Worm (Caenorhabditis elegans) whole organism, L2 larva: ENCODE measurements around the gene his-2.

Source experiments
- F13H6.1 ChIP-seq: sonication (generic microtip); optimal IDR thresholded peaks from 2 replicates; lab custom pipeline; 2016; ENCODE audit warnings: missing genetic modification characterization, missing compliant biosample characterization
- ZK546.5 ChIP-seq: sonication (generic microtip); optimal IDR thresholded peaks from 2 replicates; lab custom pipeline; 2017; ENCODE audit warnings: missing biosample characterization, missing genetic modification characterization
- alr-1 ChIP-seq: fragments of 150-350 bp; optimal IDR thresholded peaks from 2 replicates; lab custom pipeline; 2014; ENCODE audit warnings: missing biosample characterization, missing genetic modification characterization
- aly-2 ChIP-seq: fragments of 150-350 bp; optimal IDR thresholded peaks from 2 replicates; lab custom pipeline; 2014; ENCODE audit warnings: missing biosample characterization, missing genetic modification characterization
- blmp-1 ChIP-seq: sonication (generic microtip); optimal IDR thresholded peaks from 2 replicates; lab custom pipeline; 2017; ENCODE audit warnings: missing genetic modification characterization, mild to moderate bottlenecking, missing compliant biosample characterization, antibody characterized with exemption, moderate library complexity; ENCODE audit not compliant: insufficient read depth
- ceh-16 ChIP-seq: fragments of 150-350 bp; optimal IDR thresholded peaks from 2 replicates; lab custom pipeline; 2014; ENCODE audit warnings: missing biosample characterization, missing genetic modification characterization
- crh-2 ChIP-seq: sonication (generic microtip); optimal IDR thresholded peaks from 2 replicates; lab custom pipeline; 2017; ENCODE audit warnings: missing biosample characterization, missing genetic modification characterization
- egl-27 ChIP-seq: sonication (generic microtip); optimal IDR thresholded peaks from 3 replicates; lab custom pipeline; 2017; ENCODE audit warnings: missing biosample characterization, missing genetic modification reagents, missing genetic modification characterization
- elt-1 ChIP-seq: fragments of 150-350 bp; optimal IDR thresholded peaks from 2 replicates; lab custom pipeline; 2014; ENCODE audit warnings: missing biosample characterization, missing genetic modification characterization
- elt-3 ChIP-seq: sonication (generic microtip); optimal IDR thresholded peaks from 2 replicates; lab custom pipeline; 2017; ENCODE audit warnings: missing biosample characterization, missing genetic modification characterization
- gmeb-1 ChIP-seq: fragments of 150-350 bp; optimal IDR thresholded peaks from 2 replicates; lab custom pipeline; 2014; ENCODE audit warnings: missing biosample characterization, missing genetic modification characterization
- lin-11 ChIP-seq: fragments of 150-350 bp; sonication (generic microtip); optimal IDR thresholded peaks from 2 replicates; lab custom pipeline; 2014; ENCODE audit warnings: missing biosample characterization, missing genetic modification characterization, inconsistent platforms, mixed read lengths
- lin-13 ChIP-seq: fragments of 150-350 bp; optimal IDR thresholded peaks from 2 replicates; lab custom pipeline; 2014; ENCODE audit warnings: missing biosample characterization, missing genetic modification reagents, missing genetic modification characterization
- lsy-2 ChIP-seq, 2 experiments: fragments of 150-350 bp in 1 of 2; sonication (generic microtip) in 1 of 2; optimal IDR thresholded peaks; 2 replicates each; lab custom pipeline; 2014 to 2017; ENCODE audit warnings: missing biosample characterization in 2 of 2, missing genetic modification characterization in 2 of 2
- mab-5 ChIP-seq: fragments of 150-350 bp; optimal IDR thresholded peaks from 2 replicates; lab custom pipeline; 2014; ENCODE audit warnings: missing biosample characterization, missing genetic modification characterization
- mbf-1 ChIP-seq: sonication (generic microtip); optimal IDR thresholded peaks from 2 replicates; lab custom pipeline; 2017; ENCODE audit warnings: missing biosample characterization, missing genetic modification characterization
- mdl-1 ChIP-seq, 2 experiments: fragments of 150-350 bp in 1 of 2; sonication (generic microtip) in 1 of 2; optimal IDR thresholded peaks; 2 replicates each; lab custom pipeline; 2017; ENCODE audit warnings: missing biosample characterization in 2 of 2, missing genetic modification characterization in 2 of 2
- nhr-10 ChIP-seq: sonication (generic microtip); optimal IDR thresholded peaks from 2 replicates; lab custom pipeline; 2017; ENCODE audit warnings: missing biosample characterization, missing genetic modification characterization
- nhr-11 ChIP-seq: fragments of 150-350 bp; optimal IDR thresholded peaks from 2 replicates; lab custom pipeline; 2014; ENCODE audit warnings: missing biosample characterization, missing genetic modification characterization
- nhr-12 ChIP-seq: fragments of 150-350 bp; optimal IDR thresholded peaks from 2 replicates; lab custom pipeline; 2014; ENCODE audit warnings: missing biosample characterization, missing genetic modification characterization
- nhr-129 ChIP-seq: fragments of 150-350 bp; optimal IDR thresholded peaks from 2 replicates; lab custom pipeline; 2014; ENCODE audit warnings: missing biosample characterization, missing genetic modification characterization
- nhr-21 ChIP-seq: fragments of 150-350 bp; optimal IDR thresholded peaks from 2 replicates; lab custom pipeline; 2014; ENCODE audit warnings: missing biosample characterization, missing genetic modification characterization
- nhr-23 ChIP-seq: fragments of 150-350 bp; optimal IDR thresholded peaks from 2 replicates; lab custom pipeline; 2014; ENCODE audit warnings: missing biosample characterization, missing genetic modification reagents, missing genetic modification characterization
- nhr-25 ChIP-seq: fragments of 150-350 bp; sonication (generic microtip); optimal IDR thresholded peaks from 3 replicates; lab custom pipeline; 2014; ENCODE audit warnings: missing biosample characterization, missing genetic modification characterization
- nhr-6 ChIP-seq: fragments of 150-350 bp; optimal IDR thresholded peaks from 2 replicates; lab custom pipeline; 2014; ENCODE audit warnings: missing biosample characterization, missing genetic modification characterization
- nhr-77 ChIP-seq: fragments of 150-350 bp; optimal IDR thresholded peaks from 2 replicates; lab custom pipeline; 2014; ENCODE audit warnings: missing biosample characterization, missing genetic modification characterization
- peb-1 ChIP-seq: fragments of 150-350 bp; optimal IDR thresholded peaks from 2 replicates; lab custom pipeline; 2014; ENCODE audit warnings: missing biosample characterization, missing genetic modification characterization
- sem-4 ChIP-seq: fragments of 150-350 bp; optimal IDR thresholded peaks from 2 replicates; lab custom pipeline; 2014; ENCODE audit warnings: missing biosample characterization, missing genetic modification reagents, missing genetic modification characterization
- skn-1 ChIP-seq: sonication (generic microtip); optimal IDR thresholded peaks from 2 replicates; lab custom pipeline; 2017; ENCODE audit warnings: missing biosample characterization, missing genetic modification characterization
- sma-3 ChIP-seq: sonication (generic microtip); optimal IDR thresholded peaks from 2 replicates; lab custom pipeline; 2016; ENCODE audit warnings: missing genetic modification reagents, missing genetic modification characterization, missing compliant biosample characterization
- sma-9 ChIP-seq, 2 experiments: fragments of 150-350 bp in 1 of 2; sonication (generic microtip) in 1 of 2; optimal IDR thresholded peaks; 2 replicates each; lab custom pipeline; 2014 to 2016; ENCODE audit warnings: missing genetic modification characterization in 2 of 2, mild to moderate bottlenecking in 1 of 2, missing biosample characterization in 1 of 2, missing compliant biosample characterization in 1 of 2, missing genetic modification reagents in 1 of 2, moderate library complexity in 1 of 2
- snpc-4 ChIP-seq: fragments of 150-350 bp; optimal IDR thresholded peaks from 2 replicates; lab custom pipeline; 2014; ENCODE audit warnings: missing biosample characterization, missing genetic modification characterization
- unc-39 ChIP-seq: fragments of 150-350 bp; optimal IDR thresholded peaks from 2 replicates; lab custom pipeline; 2014; ENCODE audit warnings: missing biosample characterization, missing genetic modification characterization
- unc-62 ChIP-seq: fragments of 150-350 bp; optimal IDR thresholded peaks from 2 replicates; lab custom pipeline; 2014; ENCODE audit warnings: missing biosample characterization, missing genetic modification reagents, missing genetic modification characterization
- ztf-1 ChIP-seq: fragments of 200-800 bp; sonication (Bioruptor generic); conservative IDR thresholded peaks from 2 replicates; pipeline ENCODE4 v1.3.6; 2022; ENCODE audit warnings: missing genetic modification characterization, missing compliant biosample characterization
- ztf-11 ChIP-seq: sonication (generic microtip); optimal IDR thresholded peaks from 2 replicates; lab custom pipeline; 2017; ENCODE audit warnings: missing biosample characterization, missing genetic modification characterization
- ztf-4 ChIP-seq: fragments of 150-350 bp; optimal IDR thresholded peaks from 2 replicates; lab custom pipeline; 2014; ENCODE audit warnings: missing biosample characterization, missing genetic modification characterization

his-2 gene

DNA sequence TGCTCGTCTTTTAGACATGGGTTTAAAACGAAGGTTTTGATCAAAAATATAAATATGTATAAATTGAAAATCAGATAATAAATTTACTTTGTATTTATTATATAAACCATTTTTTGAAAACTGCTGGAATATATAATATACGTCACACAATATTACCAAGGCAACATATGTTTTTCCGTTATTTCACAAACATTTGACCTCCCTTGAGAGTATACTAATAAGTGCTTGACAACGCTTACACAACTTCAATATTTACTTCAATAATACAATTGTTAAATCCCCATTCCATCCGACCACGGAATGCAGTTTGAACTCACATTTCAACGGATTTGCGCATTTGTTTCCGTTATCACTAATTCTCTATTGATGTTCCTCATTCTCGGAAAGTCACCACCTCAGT lies 5.4 kb upstream of the his-2 start, which contains the start of gene str-198:
TSS of gene str-198 (plus strand) at position 301 of the 400 bp plus-strand sequence.
- no peak for TF ChIP-seq gmeb-1 (tag; lab: Kevin White, UChicago)
- TF ChIP-seq F13H6.1 (tag; lab: Kevin White, UChicago) = no peak
- no peak for TF ChIP-seq elt-1 (tag; lab: Kevin White, UChicago)
- no peak for TF ChIP-seq sma-3 (GFP tag; lab: Kevin White, UChicago)
- TF ChIP-seq elt-3 (tag; lab: Kevin White, UChicago) = no peak
- TF ChIP-seq egl-27 (tag; lab: Kevin White, UChicago) = no peak
- no peak for TF ChIP-seq nhr-77 (tag; lab: Kevin White, UChicago)
- no peak for TF ChIP-seq nhr-23
- TF ChIP-seq ceh-16 = no peak
- no peak for TF ChIP-seq ztf-11 (tag; lab: Kevin White, UChicago)
- no peak for TF ChIP-seq unc-39
- no peak for TF ChIP-seq nhr-6 (tag; lab: Kevin White, UChicago)

DNA sequence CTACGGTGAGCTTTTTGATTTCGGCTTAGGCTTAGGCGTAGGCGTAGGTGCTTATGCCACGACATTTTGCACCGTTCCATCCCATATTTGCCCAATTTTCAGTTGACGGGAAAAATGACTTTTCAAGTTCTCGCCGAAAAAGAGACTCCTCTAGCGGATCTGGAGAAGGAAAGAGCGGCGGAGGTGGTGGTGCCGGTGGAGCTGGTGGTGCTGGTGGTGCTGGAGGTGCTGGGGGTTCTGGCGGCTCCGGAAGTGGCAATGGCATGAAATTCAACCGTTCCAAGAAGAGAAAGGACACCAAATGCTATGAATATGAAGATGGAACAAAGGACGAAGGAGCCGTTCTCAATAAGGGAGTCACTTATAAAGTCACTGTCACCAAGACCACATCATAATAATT lies 5.0 kb upstream of the his-2 start:
- no peak for TF ChIP-seq sma-9 (GFP tag; optimal IDR thresholded peaks at IDR 0.05; lab: Kevin White, UChicago)
- no peak for TF ChIP-seq sma-9 (tag; optimal IDR thresholded peaks at IDR 0.05; lab: Kevin White, UChicago)
- TF ChIP-seq mbf-1 (tag; lab: Kevin White, UChicago) = no peak
- TF ChIP-seq nhr-77 (tag; lab: Kevin White, UChicago) = no peak
- no peak for TF ChIP-seq ceh-16
- TF ChIP-seq sma-3 (GFP tag; lab: Kevin White, UChicago) = no peak
- TF ChIP-seq lin-13 = no peak
- no peak for TF ChIP-seq nhr-21 (tag; lab: Kevin White, UChicago)
- TF ChIP-seq snpc-4 (tag; lab: Kevin White, UChicago) = no peak

DNA sequence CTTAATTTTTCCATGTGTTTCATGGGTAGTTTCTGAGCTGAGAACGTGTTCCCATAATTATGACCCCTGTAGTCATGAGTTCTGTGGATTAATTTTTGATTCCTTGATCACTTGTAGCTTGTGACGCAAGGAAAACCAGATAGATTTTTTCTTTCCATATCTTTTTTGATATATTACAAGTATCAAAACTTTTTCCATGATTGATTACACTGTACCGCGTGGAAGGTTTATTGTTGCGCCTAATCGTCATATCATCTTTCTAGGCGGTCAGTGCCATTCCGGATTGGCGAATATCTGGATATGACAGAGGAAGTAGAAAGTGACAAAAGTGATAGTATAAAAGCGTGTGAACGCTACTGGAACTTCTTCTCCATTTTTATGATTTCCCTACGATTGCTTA lies 4.5 kb upstream of the his-2 start, which contains the start of gene ZK285.2:
TSS of gene ZK285.2 (plus strand) at position 301 of the 400 bp plus-strand sequence.
- no peak for TF ChIP-seq lsy-2 (tag; optimal IDR thresholded peaks at IDR 0.05; lab: Kevin White, UChicago)
- no peak for TF ChIP-seq ZK546.5
- TF ChIP-seq peb-1 = no peak
- TF ChIP-seq sem-4 (tag; lab: Kevin White, UChicago) = no peak
- TF ChIP-seq unc-62 (GFP tag; lab: Kevin White, UChicago) = no peak
- TF ChIP-seq nhr-6 (tag; lab: Kevin White, UChicago) = no peak
- no peak for TF ChIP-seq snpc-4 (tag; lab: Kevin White, UChicago)
- no peak for TF ChIP-seq mbf-1 (tag; lab: Kevin White, UChicago)
- no peak for TF ChIP-seq sma-3 (GFP tag; lab: Kevin White, UChicago)
- no peak for TF ChIP-seq elt-1 (tag; lab: Kevin White, UChicago)
- no peak for TF ChIP-seq crh-2 (tag; lab: Kevin White, UChicago)
- no peak for TF ChIP-seq nhr-129
- TF ChIP-seq lin-13 = no peak
- no peak for TF ChIP-seq egl-27 (tag; lab: Kevin White, UChicago)
- TF ChIP-seq, all 48 proteins: peak for 0

DNA sequence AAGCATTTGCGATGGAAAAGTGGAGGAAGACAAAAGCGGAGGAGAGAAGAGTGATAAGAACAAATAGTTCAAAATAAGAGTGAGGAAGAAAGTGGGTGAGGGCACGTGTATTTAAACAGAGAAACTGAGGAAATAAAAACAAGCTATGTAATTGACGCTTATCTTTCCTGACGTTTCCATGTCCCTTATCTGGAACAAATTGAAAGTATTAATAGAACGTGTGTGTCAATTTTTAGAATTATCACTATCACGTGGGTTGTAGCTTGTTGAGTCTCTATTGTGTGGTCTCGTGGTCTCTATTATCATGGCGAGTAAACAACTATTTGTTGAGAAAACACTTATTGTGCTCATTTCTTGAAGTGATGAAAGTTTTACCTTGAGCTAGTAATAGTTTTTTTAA lies 3.8 kb upstream of the his-2 start, which contains the start of gene T10C6.15:
TSS of gene T10C6.15 (minus strand) at position 104 of the 400 bp plus-strand sequence.
- no peak for TF ChIP-seq mab-5
- TF ChIP-seq nhr-11 (tag; lab: Kevin White, UChicago) = no peak
- no peak for TF ChIP-seq ztf-11 (tag; lab: Kevin White, UChicago)
- no peak for TF ChIP-seq nhr-12 (tag; lab: Kevin White, UChicago)
- TF ChIP-seq ztf-1 (GFP tag; lab: Robert Waterston, UW) = no peak
- TF ChIP-seq nhr-10 (tag; lab: Kevin White, UChicago) = no peak
- no peak for TF ChIP-seq mdl-1 (tag; optimal IDR thresholded peaks at IDR 0.05; lab: Kevin White, UChicago)
- no peak for TF ChIP-seq alr-1
- TF ChIP-seq nhr-77 (tag; lab: Kevin White, UChicago) = no peak
- TF ChIP-seq gmeb-1 (tag; lab: Kevin White, UChicago) = peak; percentile 55
- no peak for TF ChIP-seq lsy-2 (tag; optimal IDR thresholded peaks at IDR 0.05; lab: Kevin White, UChicago)
- no peak for TF ChIP-seq elt-1 (tag; lab: Kevin White, UChicago)
- no peak for TF ChIP-seq ZK546.5
- peak; percentile 42 for TF ChIP-seq sma-3 (GFP tag; lab: Kevin White, UChicago)
- no peak for TF ChIP-seq nhr-25 (tag; lab: Kevin White, UChicago)
- no peak for TF ChIP-seq unc-62 (GFP tag; lab: Kevin White, UChicago)
- TF ChIP-seq lin-11 (tag; lab: Kevin White, UChicago) = no peak
- TF ChIP-seq crh-2 (tag; lab: Kevin White, UChicago) = peak; percentile 76
- no peak for TF ChIP-seq ztf-4
- peak; percentile 86 for TF ChIP-seq sma-9 (GFP tag; optimal IDR thresholded peaks at IDR 0.05; lab: Kevin White, UChicago)
- TF ChIP-seq sma-9 (tag; optimal IDR thresholded peaks at IDR 0.05; lab: Kevin White, UChicago) = no peak
- no peak for TF ChIP-seq peb-1
- TF ChIP-seq nhr-21 (tag; lab: Kevin White, UChicago) = no peak
- no peak for TF ChIP-seq aly-2 (tag; lab: Kevin White, UChicago)
- TF ChIP-seq nhr-129 = peak; percentile 43
- no peak for TF ChIP-seq nhr-6 (tag; lab: Kevin White, UChicago)
- TF ChIP-seq skn-1 (tag; lab: Kevin White, UChicago) = no peak
- no peak for TF ChIP-seq blmp-1 (tag; lab: Kevin White, UChicago)
